Worm (Caenorhabditis elegans) whole organism, L4 larva: Measurements from ENCODE around the gene mrpl-32.

Experiments used
- D1046.2 ChIP-seq: fragments of 200-800 bp; sonication (Bioruptor generic); IDR thresholded peaks from 2 replicates; pipeline ENCODE4 v1.3.6; 2022; ENCODE audit warnings: missing genetic modification characterization, missing compliant biosample characterization
- F26F4.8 ChIP-seq: fragments of 200-800 bp; sonication (Bioruptor generic); conservative IDR thresholded peaks from 2 replicates; pipeline ENCODE4 v1.3.6; 2022; ENCODE audit warnings: missing genetic modification characterization, missing compliant biosample characterization
- F49E8.2 ChIP-seq: sonication (generic microtip); optimal IDR thresholded peaks from 2 replicates; lab custom pipeline; 2016; ENCODE audit warnings: missing compliant biosample characterization, mild to moderate bottlenecking, missing genetic modification characterization, borderline replicate concordance
- Y105C5A.15 ChIP-seq: fragments of 200-800 bp; sonication (Bioruptor generic); IDR thresholded peaks from 2 replicates; pipeline ENCODE4 v1.3.6; 2022; ENCODE audit warnings: missing genetic modification characterization, missing compliant biosample characterization
- aha-1 ChIP-seq: fragments of 150-350 bp; peaks from one replicate; lab custom pipeline; 2014; ENCODE audit warnings: missing biosample characterization, missing genetic modification characterization
- arid-1 ChIP-seq: fragments of 200-800 bp; sonication (Bioruptor generic); conservative IDR thresholded peaks from 2 replicates; pipeline ENCODE4 v1.3.6; 2022; ENCODE audit warnings: missing genetic modification reagents, missing genetic modification characterization, missing compliant biosample characterization
- ceh-20 ChIP-seq: fragments of 200-800 bp; sonication (Bioruptor generic); IDR thresholded peaks from 2 replicates; pipeline ENCODE4 v1.3.6; 2022; ENCODE audit warnings: missing genetic modification reagents, missing genetic modification characterization, missing compliant biosample characterization
- ceh-28 ChIP-seq: fragments of 150-350 bp; optimal IDR thresholded peaks from 2 replicates; lab custom pipeline; 2014; ENCODE audit warnings: missing biosample characterization, missing genetic modification reagents, missing genetic modification characterization
- ceh-82 ChIP-seq: sonication (generic microtip); optimal IDR thresholded peaks from 2 replicates; lab custom pipeline; 2017; ENCODE audit warnings: missing biosample characterization, missing genetic modification characterization
- daf-12 ChIP-seq: fragments of 150-350 bp; optimal IDR thresholded peaks from 2 replicates; lab custom pipeline; 2014; ENCODE audit warnings: missing biosample characterization, missing genetic modification reagents, missing genetic modification characterization
- daf-16 ChIP-seq, 3 experiments: sonication (generic microtip); optimal IDR thresholded peaks; 2 replicates each; lab custom pipeline; 2016 to 2017; ENCODE audit warnings: missing genetic modification characterization in 3 of 3, missing genetic modification reagents in 3 of 3, mild to moderate bottlenecking in 2 of 3, missing compliant biosample characterization in 2 of 3, missing biosample characterization in 1 of 3, moderate library complexity in 1 of 3
- dmd-6 ChIP-seq: fragments of 200-800 bp; sonication (Bioruptor generic); IDR thresholded peaks from 2 replicates; pipeline ENCODE4 v1.3.6; 2022; ENCODE audit warnings: missing genetic modification reagents, missing genetic modification characterization, missing compliant biosample characterization
- dmd-8 ChIP-seq: fragments of 200-800 bp; sonication (Bioruptor generic); IDR thresholded peaks from 2 replicates; pipeline ENCODE4 v1.3.6; 2022; ENCODE audit warnings: missing genetic modification characterization, missing compliant biosample characterization
- dpl-1 ChIP-seq: fragments of 150-350 bp; optimal IDR thresholded peaks from 2 replicates; lab custom pipeline; 2014; ENCODE audit warnings: missing biosample characterization, missing genetic modification reagents, missing genetic modification characterization
- dve-1 ChIP-seq: sonication (generic microtip); optimal IDR thresholded peaks from 2 replicates; lab custom pipeline; 2017; ENCODE audit warnings: antibody characterized with exemption, mild to moderate bottlenecking, missing genetic modification characterization, missing compliant biosample characterization; ENCODE audit not compliant: insufficient read depth
- egl-27 ChIP-seq: sonication (generic microtip); optimal IDR thresholded peaks from 3 replicates; lab custom pipeline; 2017; ENCODE audit warnings: missing biosample characterization, missing genetic modification reagents, missing genetic modification characterization
- egl-43 ChIP-seq: fragments of 200-800 bp; sonication (Bioruptor generic); IDR thresholded peaks from 2 replicates; pipeline ENCODE4 v1.3.6; 2022; ENCODE audit warnings: missing genetic modification reagents, missing genetic modification characterization, missing compliant biosample characterization
- fos-1 ChIP-seq: fragments of 150-350 bp; optimal IDR thresholded peaks from 2 replicates; lab custom pipeline; 2014; ENCODE audit warnings: missing biosample characterization, missing genetic modification characterization
- gei-8 ChIP-seq: fragments of 200-800 bp; sonication (Bioruptor generic); optimal IDR thresholded peaks from 2 replicates; lab custom pipeline; 2018; ENCODE audit warnings: mild to moderate bottlenecking, missing genetic modification characterization, missing compliant biosample characterization
- hlh-30 ChIP-seq: sonication (generic microtip); optimal IDR thresholded peaks from 2 replicates; lab custom pipeline; 2017; ENCODE audit warnings: antibody characterized with exemption, mild to moderate bottlenecking, missing genetic modification characterization, missing compliant biosample characterization; ENCODE audit not compliant: insufficient read depth
- jun-1 ChIP-seq: fragments of 150-350 bp; optimal IDR thresholded peaks from 2 replicates; lab custom pipeline; 2014; ENCODE audit warnings: missing biosample characterization, missing genetic modification reagents, missing genetic modification characterization
- lin-1 ChIP-seq: fragments of 200-800 bp; sonication (Bioruptor generic); IDR thresholded peaks from 2 replicates; pipeline ENCODE4 v1.3.6; 2022; ENCODE audit warnings: missing genetic modification reagents, missing genetic modification characterization, missing compliant biosample characterization
- lin-38 ChIP-seq: fragments of 200-800 bp; sonication (Bioruptor generic); IDR thresholded peaks from 2 replicates; pipeline ENCODE4 v1.3.6; 2022; ENCODE audit warnings: missing genetic modification reagents, missing genetic modification characterization, missing compliant biosample characterization
- lsy-2 ChIP-seq, 2 experiments: fragments of 150-350 bp in 1 of 2; sonication (generic microtip) in 1 of 2; optimal IDR thresholded peaks; 2 replicates each; lab custom pipeline; 2014 to 2017; ENCODE audit warnings: missing biosample characterization in 2 of 2, missing genetic modification characterization in 2 of 2
- mdl-1 ChIP-seq, 2 experiments: fragments of 150-350 bp in 1 of 2; sonication (generic microtip) in 1 of 2; optimal IDR thresholded peaks; 2 replicates each; lab custom pipeline; 2014 to 2017; ENCODE audit warnings: missing biosample characterization in 2 of 2, missing genetic modification characterization in 2 of 2
- mep-1 ChIP-seq: fragments of 150-350 bp; sonication (generic microtip); optimal IDR thresholded peaks from 3 replicates; lab custom pipeline; 2014; ENCODE audit warnings: missing biosample characterization, missing genetic modification characterization
- mes-2 ChIP-seq: sonication (generic microtip); optimal IDR thresholded peaks from 2 replicates; lab custom pipeline; 2016; ENCODE audit warnings: missing genotype, mild to moderate bottlenecking, missing genetic modification characterization, missing compliant biosample characterization; ENCODE audit not compliant: poor library complexity, severe bottlenecking
- nhr-10 ChIP-seq: fragments of 150-350 bp; optimal IDR thresholded peaks from 2 replicates; lab custom pipeline; 2014; ENCODE audit warnings: missing biosample characterization, missing genetic modification characterization
- nhr-102 ChIP-seq: sonication (generic microtip); optimal IDR thresholded peaks from 2 replicates; lab custom pipeline; 2016; ENCODE audit warnings: mild to moderate bottlenecking, missing genetic modification characterization, moderate library complexity, missing compliant biosample characterization
- nhr-28 ChIP-seq: fragments of 150-350 bp; optimal IDR thresholded peaks from 2 replicates; lab custom pipeline; 2014; ENCODE audit warnings: missing biosample characterization, missing genetic modification characterization
- nhr-42 ChIP-seq: fragments of 200-800 bp; sonication (Bioruptor generic); IDR thresholded peaks from 2 replicates; pipeline ENCODE4 v1.3.6; 2022; ENCODE audit warnings: missing genetic modification characterization, missing compliant biosample characterization
- nhr-76 ChIP-seq: fragments of 150-350 bp; optimal IDR thresholded peaks from 2 replicates; lab custom pipeline; 2014; ENCODE audit warnings: missing biosample characterization, missing genetic modification characterization
- nhr-77 ChIP-seq: fragments of 150-350 bp; optimal IDR thresholded peaks from 2 replicates; lab custom pipeline; 2014; ENCODE audit warnings: missing biosample characterization, missing genetic modification characterization
- pha-4 ChIP-seq, 2 experiments: fragments of 150-350 bp in 1 of 2; fragments of 200-800 bp in 1 of 2; sonication (Bioruptor generic) in 1 of 2; IDR thresholded peaks in 1 of 2; optimal IDR thresholded peaks in 1 of 2; 2 replicates each; pipeline versions ENCODE4 v1.3.6 to Lab custom; 2014 to 2022; ENCODE audit warnings: missing genetic modification characterization in 2 of 2, missing genetic modification reagents in 2 of 2, missing biosample characterization in 1 of 2, missing compliant biosample characterization in 1 of 2
- skn-1 ChIP-seq: fragments of 150-350 bp; optimal IDR thresholded peaks from 2 replicates; lab custom pipeline; 2014; ENCODE audit warnings: missing biosample characterization, missing genetic modification characterization
- unc-62 ChIP-seq, 3 experiments: fragments of 150-350 bp in 1 of 3; sonication (generic microtip); optimal IDR thresholded peaks in 2 of 3; peaks in 1 of 3; 1 replicate in 1 of 3; 2 replicates in 2 of 3; lab custom pipeline; 2014 to 2017; ENCODE audit warnings: missing biosample characterization in 3 of 3, missing genetic modification characterization in 3 of 3, missing genetic modification reagents in 3 of 3, missing genotype in 1 of 3
- ztf-11 ChIP-seq: fragments of 150-350 bp; optimal IDR thresholded peaks from 2 replicates; lab custom pipeline; 2014; ENCODE audit warnings: missing biosample characterization, missing genetic modification characterization

The mrpl-32 gene

ce11 chrIII:8435074-8435473, 14.5 kb upstream of the mrpl-32 start, which contains the start of gene ZK1236.9:
Gene ZK1236.9, minus strand, starts transcription at chrIII:8435174.
- TF ChIP-seq hlh-30 (tag; lab: Kevin White, UChicago) (no peak), dmd-8 (no peak), Y105C5A.15 (GFP tag; lab: Robert Waterston, UW) (no peak)

ce11 chrIII:8437763-8438414, 11.7 kb upstream of the mrpl-32 start:
- peak; percentile 70 for TF ChIP-seq aha-1 (tag; lab: Kevin White, UChicago)
- TF ChIP-seq unc-62 (GFP tag; optimal IDR thresholded peaks at IDR 0.05 in 1 of 2; lab: Kevin White, UChicago): peak in 1 of 2 experiments; percentile 60
- no peak for TF ChIP-seq unc-62 (tag; optimal IDR thresholded peaks at IDR 0.05; lab: Kevin White, UChicago)
- no peak for TF ChIP-seq gei-8 (GFP tag; lab: Kevin White, UChicago)
- TF ChIP-seq skn-1 (tag; lab: Kevin White, UChicago): no peak
- no peak for TF ChIP-seq nhr-77

- TF ChIP-seq nhr-28 (tag; lab: Kevin White, UChicago) (peak; percentile 17), nhr-10 (tag; lab: Kevin White, UChicago) (no peak), hlh-30 (tag; lab: Kevin White, UChicago) (peak; percentile 17), ztf-11 (tag; lab: Kevin White, UChicago) (no peak)
These were observed 10.2 kb upstream of the mrpl-32 start, which contains the start of gene pqn-96 for ce11 chrIII:8439312-8439711. Gene pqn-96, minus strand, starts transcription at chrIII:8439412.

ce11 chrIII:8441298-8441697, 8.3 kb upstream of the mrpl-32 start:
- TF ChIP-seq nhr-42: 0 out of 2 replicates have a peak, but pooled peaks have one; percentile 28
- TF ChIP-seq D1046.2 (GFP tag; lab: Robert Waterston, UW): 0 out of 2 replicates have a peak, but pooled peaks have one; percentile 16
- peak; percentile 10; the same call in 1 of the 2 replicates for TF ChIP-seq lin-38 (GFP tag; lab: Robert Waterston, UW)

- no peak for TF ChIP-seq skn-1 (tag; lab: Kevin White, UChicago)
- no peak for TF ChIP-seq dmd-8
- no peak for TF ChIP-seq nhr-10 (tag; lab: Kevin White, UChicago)
- peak in 1 of 2 experiments; percentile 93 for TF ChIP-seq lsy-2 (tag; optimal IDR thresholded peaks at IDR 0.05; lab: Kevin White, UChicago)
- peak; percentile 62 for TF ChIP-seq F49E8.2 (tag; lab: Kevin White, UChicago)
- no peak for TF ChIP-seq jun-1 (tag; lab: Kevin White, UChicago)
- TF ChIP-seq arid-1: peak; percentile 82
- peak; percentile 85 for TF ChIP-seq mes-2 (tag; lab: Kevin White, UChicago)
- no peak for TF ChIP-seq Y105C5A.15 (GFP tag; lab: Robert Waterston, UW)
- peak; percentile 49 to 61 for TF ChIP-seq daf-16 (GFP tag; optimal IDR thresholded peaks at IDR 0.05; lab: Kevin White, UChicago)
- peak; percentile 86 for TF ChIP-seq daf-16 (tag; optimal IDR thresholded peaks at IDR 0.05; lab: Kevin White, UChicago)
- TF ChIP-seq lin-38 (GFP tag; lab: Robert Waterston, UW): peak; percentile 82
- TF ChIP-seq hlh-30 (tag; lab: Kevin White, UChicago): peak; percentile 34
- TF ChIP-seq daf-12 (tag; lab: Kevin White, UChicago): no peak
- no peak for TF ChIP-seq ceh-82 (tag; lab: Kevin White, UChicago)
- no peak for TF ChIP-seq mdl-1 (tag; optimal IDR thresholded peaks at IDR 0.05; lab: Kevin White, UChicago)
- 0 out of 2 replicates have a peak, but pooled peaks have one; percentile 54 for TF ChIP-seq egl-43 (GFP tag; lab: Robert Waterston, UW)
- TF ChIP-seq nhr-76 (tag; lab: Kevin White, UChicago): no peak
- TF ChIP-seq mep-1 (tag; lab: Kevin White, UChicago): peak; percentile 96
- no peak for TF ChIP-seq F26F4.8 (GFP tag; lab: Robert Waterston, UW)
- peak; percentile 90 for TF ChIP-seq lin-1 (GFP tag; lab: Robert Waterston, UW)
- TF ChIP-seq dmd-6: peak; percentile 51; the same call in 1 of the 2 replicates
- no peak for TF ChIP-seq ceh-28 (tag; lab: Kevin White, UChicago)
- peak; percentile 89 for TF ChIP-seq dve-1 (tag; lab: Kevin White, UChicago)
- no peak for TF ChIP-seq ceh-20 (GFP tag; lab: Robert Waterston, UW)
- TF ChIP-seq dpl-1 (GFP tag; lab: Kevin White, UChicago): peak; percentile 61
- TF ChIP-seq egl-27 (tag; lab: Kevin White, UChicago): no peak
- peak; percentile 14 for TF ChIP-seq nhr-28 (tag; lab: Kevin White, UChicago)
- peak; percentile 68 for TF ChIP-seq nhr-102
- peak; percentile 85; the same call in 1 of the 2 replicates for TF ChIP-seq pha-4 (GFP tag; IDR thresholded peaks at IDR 0.05; lab: Robert Waterston, UW)
- peak; percentile 81 for TF ChIP-seq pha-4 (tag; optimal IDR thresholded peaks at IDR 0.05; lab: Kevin White, UChicago)
- TF ChIP-seq fos-1: no peak
These were observed 5.9 kb upstream of the mrpl-32 start, which contains the start of gene ufbp-1 for ce11 chrIII:8443557-8444131. Gene ufbp-1, minus strand, starts transcription at chrIII:8443607.
